Fruit fly (Drosophila melanogaster) ovary, adult (tissue): ENCODE results near the gene dx.

Source experiments
- CG17801 ChIP-seq: fragments of 200-800 bp; optimal IDR thresholded peaks from 2 replicates; lab custom pipeline; 2019; ENCODE audit warnings: missing biosample characterization, mild to moderate bottlenecking, missing genetic modification characterization, moderate library complexity; ENCODE audit not compliant: partially characterized antibody

dx gene

dm6 chrX:6533836-6534357, at the start of gene dx:
Gene dx (plus strand): TSS chrX:6533999.
- peak; percentile 55 for TF ChIP-seq CG17801 (GFP tag; lab: Kevin White, UChicago)

- TF ChIP-seq CG17801 (GFP tag; lab: Kevin White, UChicago): no peak
These were observed 20.6 kb upstream of the dx start for dm6 chrX:6513193-6513592.

DNA sequence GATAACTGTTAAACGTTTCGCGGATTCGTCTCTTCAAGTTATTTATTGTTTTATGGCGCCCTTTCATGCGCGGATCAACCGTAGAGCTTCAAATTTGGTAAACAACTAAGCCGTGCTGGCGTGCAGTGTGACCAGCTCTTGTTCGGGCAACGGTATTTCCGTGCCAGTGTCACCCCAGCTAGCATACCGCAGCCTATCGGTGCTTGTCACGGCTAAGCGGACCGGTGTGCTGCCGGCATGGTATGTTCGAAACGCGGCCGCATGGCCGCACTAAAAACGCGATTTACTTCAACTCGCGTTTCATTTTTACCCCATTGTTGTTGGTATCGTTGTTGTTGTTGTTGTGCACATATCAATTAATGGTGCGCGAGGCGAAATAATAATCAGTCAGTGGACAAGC, 9.6 kb upstream of the dx start, which contains the start of the genes CG42340 and CG3918:
CG42340 (minus strand) TSS at position 107 of the 400 bp plus-strand sequence.
CG3918 (plus strand) TSS at position 248 of the 400 bp plus-strand sequence.
- no peak for TF ChIP-seq CG17801 (GFP tag; lab: Kevin White, UChicago)

- TF ChIP-seq CG17801 (GFP tag; lab: Kevin White, UChicago): no peak
These were observed 6.1 kb upstream of the dx start, which contains the start of gene CG3342 for dm6 chrX:6527680-6528079. Gene CG3342 (minus strand): TSS chrX:6527888.

DNA sequence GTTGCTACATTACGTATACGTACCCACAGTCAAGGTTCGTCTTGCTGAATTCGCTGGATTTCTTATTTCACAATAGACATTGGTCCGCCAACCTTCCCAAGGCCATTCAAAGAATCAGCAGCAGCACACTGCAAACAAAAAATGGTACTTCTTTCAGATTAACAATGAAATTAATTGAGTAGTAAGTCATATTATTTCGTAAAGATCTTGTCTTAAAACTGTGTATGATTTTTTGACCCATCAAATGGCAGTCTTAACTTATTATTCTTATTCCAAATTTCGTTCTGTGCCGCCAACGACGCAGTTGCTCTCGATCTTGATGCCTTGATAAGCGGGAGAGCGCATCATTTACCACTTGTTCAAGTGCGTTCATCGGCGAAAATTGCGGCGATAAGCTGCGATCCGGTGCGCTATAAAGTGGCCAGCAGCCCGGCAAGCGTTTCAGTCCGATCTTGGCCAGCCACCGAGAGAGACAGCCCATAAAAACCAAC, 5.2 kb upstream of the dx start, which contains the start of gene Agxt:
Agxt (plus strand) TSS at position 441 of the 491 bp plus-strand sequence.
- no peak for TF ChIP-seq CG17801 (GFP tag; lab: Kevin White, UChicago)

DNA sequence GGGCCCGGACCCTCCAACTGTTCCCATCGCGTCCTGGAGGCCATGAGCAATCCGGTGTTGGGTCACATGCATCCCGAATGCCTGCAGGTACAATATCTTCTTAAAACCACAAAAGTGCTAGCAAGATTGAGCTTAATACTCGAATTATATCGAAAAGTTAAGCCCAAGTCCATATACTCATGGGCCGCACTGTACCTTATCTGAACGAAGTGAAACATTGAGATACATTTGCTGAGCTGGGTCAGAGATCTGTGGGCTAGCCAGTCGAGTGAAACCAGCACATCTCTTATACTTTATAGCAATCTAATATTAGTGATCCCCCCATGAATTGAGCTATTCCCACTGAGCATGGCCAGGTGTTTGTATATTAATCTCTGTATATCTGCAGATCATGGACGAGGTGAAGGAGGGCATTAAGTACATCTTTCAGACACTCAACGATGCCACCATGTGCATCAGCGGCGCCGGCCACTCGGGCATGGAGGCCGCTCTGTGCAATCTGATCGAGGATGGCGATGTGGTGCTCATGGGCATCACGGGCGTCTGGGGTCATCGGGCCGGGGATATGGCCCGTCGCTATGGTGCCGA, 4.5 kb upstream of the dx start:
- no peak for TF ChIP-seq CG17801 (GFP tag; lab: Kevin White, UChicago)

DNA sequence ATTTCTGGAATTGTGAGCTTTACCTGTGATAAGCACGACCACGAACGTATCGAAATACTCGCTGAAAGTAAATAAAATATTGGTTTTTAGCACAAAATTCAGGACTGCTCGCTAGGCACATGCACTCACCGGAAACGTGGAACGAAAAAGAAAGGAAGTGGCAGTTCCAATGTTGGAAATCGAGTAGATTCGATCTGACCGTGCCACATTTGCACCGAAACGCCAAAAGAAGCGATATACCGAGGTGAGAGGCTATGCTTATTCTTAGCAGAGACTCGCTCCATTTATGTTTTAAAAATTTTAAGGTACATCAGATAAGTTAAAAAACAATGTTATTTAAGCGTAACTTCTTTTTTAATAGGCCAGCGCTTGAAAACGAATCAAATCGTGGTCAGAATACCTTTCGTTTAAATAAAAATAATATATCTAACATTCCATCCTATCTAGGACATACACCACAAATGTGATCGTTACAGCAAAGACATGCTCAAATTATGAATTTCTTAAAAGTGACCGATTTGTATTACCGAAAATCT, 630 bp upstream of the dx start, which contains the start of gene RpL7A:
RpL7A (minus strand) TSS at position 248 of the 536 bp plus-strand sequence.
- peak; percentile 73 for TF ChIP-seq CG17801 (GFP tag; lab: Kevin White, UChicago)

DNA sequence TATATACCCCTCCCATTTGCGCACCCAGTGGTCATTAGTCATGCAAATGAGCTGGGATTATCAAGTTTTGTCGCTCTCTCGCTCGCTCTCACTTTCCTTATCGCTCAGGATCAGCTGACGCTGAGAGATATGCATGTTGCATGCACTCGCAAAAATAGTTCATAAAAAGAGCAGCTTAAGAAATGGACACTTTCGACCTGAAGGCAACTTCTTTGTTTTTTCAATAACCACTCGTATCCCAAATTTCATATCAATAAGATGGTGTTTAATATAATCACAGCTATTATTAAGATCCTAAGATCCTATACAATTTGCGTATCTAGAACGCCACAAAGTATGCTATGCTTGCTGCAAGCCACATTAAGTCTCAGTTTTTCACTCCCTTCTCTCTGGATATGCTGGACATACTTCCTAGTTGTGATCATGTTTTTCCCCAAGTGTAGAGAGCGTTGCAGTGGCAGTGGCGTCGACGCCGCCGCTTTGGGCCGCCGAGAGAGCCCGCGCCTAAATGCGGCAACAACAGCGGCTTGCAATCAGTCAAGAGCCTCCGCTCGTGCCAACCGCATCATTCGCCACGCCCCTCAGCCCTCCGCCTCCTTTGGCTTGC, 6.5 kb downstream of the dx start, which contains the start of gene CG34417:
CG34417 (plus strand) TSS at position 557 of the 607 bp plus-strand sequence.
- TF ChIP-seq CG17801 (GFP tag; lab: Kevin White, UChicago): no peak

- no peak for TF ChIP-seq CG17801 (GFP tag; lab: Kevin White, UChicago)
These were observed 7.5 kb downstream of the dx start for dm6 chrX:6541277-6541676.

DNA sequence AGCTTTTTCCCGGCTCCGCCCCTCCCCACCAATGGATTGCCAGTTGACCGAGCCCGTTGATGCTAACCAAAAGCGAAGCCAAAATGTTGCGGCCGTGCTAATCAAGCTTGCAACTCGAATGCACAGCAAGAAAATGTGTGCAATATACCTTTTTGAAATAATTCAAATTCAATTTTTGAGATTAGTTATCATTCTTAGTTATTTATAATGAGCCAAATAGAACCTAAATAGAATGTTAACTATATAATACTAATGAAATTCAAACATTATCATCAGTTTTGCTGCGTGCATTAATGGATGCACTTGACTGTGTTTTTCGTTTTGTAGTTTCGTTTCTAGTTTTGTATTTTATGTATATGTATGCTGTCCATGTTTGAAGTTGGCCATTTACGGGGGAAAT, 8.5 kb downstream of the dx start:
- TF ChIP-seq CG17801 (GFP tag; lab: Kevin White, UChicago): peak; percentile 1

dm6 chrX:6543569-6544173, 9.9 kb downstream of the dx start:
- no peak for TF ChIP-seq CG17801 (GFP tag; lab: Kevin White, UChicago)

dm6 chrX:6545862-6546270, 12.1 kb downstream of the dx start:
- peak; percentile 61 for TF ChIP-seq CG17801 (GFP tag; lab: Kevin White, UChicago)

dm6 chrX:6546970-6547369, 13.2 kb downstream of the dx start:
- no peak for TF ChIP-seq CG17801 (GFP tag; lab: Kevin White, UChicago)

dm6 chrX:6549428-6550117, 15.8 kb downstream of the dx start:
- TF ChIP-seq CG17801 (GFP tag; lab: Kevin White, UChicago): peak; percentile 84
